Worm (Caenorhabditis elegans) whole organism, L2 larva: Measurements from ENCODE around the gene ZK809.5.
A peak's percentile ranks its signal among the peaks of the same experiment; 100 is the strongest.

Experiments used
- Y55F3AM.14 ChIP-seq: fragments of 200-800 bp; sonication (Bioruptor generic); optimal IDR thresholded peaks from 2 replicates; lab custom pipeline; 2018; ENCODE audit warnings: mild to moderate bottlenecking, missing genetic modification characterization, missing compliant biosample characterization
- ZK546.5 ChIP-seq: sonication (generic microtip); optimal IDR thresholded peaks from 2 replicates; lab custom pipeline; 2017; ENCODE audit warnings: missing biosample characterization, missing genetic modification characterization
- blmp-1 ChIP-seq: sonication (generic microtip); optimal IDR thresholded peaks from 2 replicates; lab custom pipeline; 2017; ENCODE audit warnings: missing genetic modification characterization, mild to moderate bottlenecking, missing compliant biosample characterization, antibody characterized with exemption, moderate library complexity; ENCODE audit not compliant: insufficient read depth
- ceh-16 ChIP-seq: fragments of 150-350 bp; optimal IDR thresholded peaks from 2 replicates; lab custom pipeline; 2014; ENCODE audit warnings: missing biosample characterization, missing genetic modification characterization
- ceh-82 ChIP-seq: fragments of 150-350 bp; optimal IDR thresholded peaks from 2 replicates; lab custom pipeline; 2014; ENCODE audit warnings: missing biosample characterization, missing genetic modification characterization
- crh-2 ChIP-seq: sonication (generic microtip); optimal IDR thresholded peaks from 2 replicates; lab custom pipeline; 2017; ENCODE audit warnings: missing biosample characterization, missing genetic modification characterization
- dmd-4 ChIP-seq: sonication (generic microtip); optimal IDR thresholded peaks from 2 replicates; lab custom pipeline; 2017; ENCODE audit warnings: missing biosample characterization, missing genetic modification characterization
- egl-27 ChIP-seq: sonication (generic microtip); optimal IDR thresholded peaks from 3 replicates; lab custom pipeline; 2017; ENCODE audit warnings: missing biosample characterization, missing genetic modification reagents, missing genetic modification characterization
- elt-1 ChIP-seq: fragments of 150-350 bp; optimal IDR thresholded peaks from 2 replicates; lab custom pipeline; 2014; ENCODE audit warnings: missing biosample characterization, missing genetic modification characterization
- elt-3 ChIP-seq: sonication (generic microtip); optimal IDR thresholded peaks from 2 replicates; lab custom pipeline; 2017; ENCODE audit warnings: missing biosample characterization, missing genetic modification characterization
- fos-1 ChIP-seq: fragments of 150-350 bp; optimal IDR thresholded peaks from 2 replicates; lab custom pipeline; 2014; ENCODE audit warnings: missing biosample characterization, missing genetic modification characterization
- lin-11 ChIP-seq: fragments of 150-350 bp; sonication (generic microtip); optimal IDR thresholded peaks from 2 replicates; lab custom pipeline; 2014; ENCODE audit warnings: missing biosample characterization, missing genetic modification characterization, inconsistent platforms, mixed read lengths
- lin-39 ChIP-seq: fragments of 150-350 bp; optimal IDR thresholded peaks from 2 replicates; lab custom pipeline; 2014; ENCODE audit warnings: missing biosample characterization, missing genetic modification reagents, missing genetic modification characterization
- mab-5 ChIP-seq: fragments of 150-350 bp; optimal IDR thresholded peaks from 2 replicates; lab custom pipeline; 2014; ENCODE audit warnings: missing biosample characterization, missing genetic modification characterization
- mbf-1 ChIP-seq: sonication (generic microtip); optimal IDR thresholded peaks from 2 replicates; lab custom pipeline; 2017; ENCODE audit warnings: missing biosample characterization, missing genetic modification characterization
- nhr-10 ChIP-seq: sonication (generic microtip); optimal IDR thresholded peaks from 2 replicates; lab custom pipeline; 2017; ENCODE audit warnings: missing biosample characterization, missing genetic modification characterization
- nhr-11 ChIP-seq: fragments of 150-350 bp; optimal IDR thresholded peaks from 2 replicates; lab custom pipeline; 2014; ENCODE audit warnings: missing biosample characterization, missing genetic modification characterization
- nhr-12 ChIP-seq: fragments of 150-350 bp; optimal IDR thresholded peaks from 2 replicates; lab custom pipeline; 2014; ENCODE audit warnings: missing biosample characterization, missing genetic modification characterization
- nhr-21 ChIP-seq: fragments of 150-350 bp; optimal IDR thresholded peaks from 2 replicates; lab custom pipeline; 2014; ENCODE audit warnings: missing biosample characterization, missing genetic modification characterization
- nhr-23 ChIP-seq: fragments of 150-350 bp; optimal IDR thresholded peaks from 2 replicates; lab custom pipeline; 2014; ENCODE audit warnings: missing biosample characterization, missing genetic modification reagents, missing genetic modification characterization
- nhr-25 ChIP-seq: fragments of 150-350 bp; sonication (generic microtip); optimal IDR thresholded peaks from 3 replicates; lab custom pipeline; 2014; ENCODE audit warnings: missing biosample characterization, missing genetic modification characterization
- sem-4 ChIP-seq: fragments of 150-350 bp; optimal IDR thresholded peaks from 2 replicates; lab custom pipeline; 2014; ENCODE audit warnings: missing biosample characterization, missing genetic modification reagents, missing genetic modification characterization
- skn-1 ChIP-seq: sonication (generic microtip); optimal IDR thresholded peaks from 2 replicates; lab custom pipeline; 2017; ENCODE audit warnings: missing biosample characterization, missing genetic modification characterization
- sma-3 ChIP-seq: sonication (generic microtip); optimal IDR thresholded peaks from 2 replicates; lab custom pipeline; 2016; ENCODE audit warnings: missing genetic modification reagents, missing genetic modification characterization, missing compliant biosample characterization
- sma-9 ChIP-seq, 2 experiments: fragments of 150-350 bp in 1 of 2; sonication (generic microtip) in 1 of 2; optimal IDR thresholded peaks; 2 replicates each; lab custom pipeline; 2014 to 2016; ENCODE audit warnings: missing genetic modification characterization in 2 of 2, mild to moderate bottlenecking in 1 of 2, missing biosample characterization in 1 of 2, missing compliant biosample characterization in 1 of 2, missing genetic modification reagents in 1 of 2, moderate library complexity in 1 of 2
- snpc-4 ChIP-seq: fragments of 150-350 bp; optimal IDR thresholded peaks from 2 replicates; lab custom pipeline; 2014; ENCODE audit warnings: missing biosample characterization, missing genetic modification characterization
- unc-39 ChIP-seq: fragments of 150-350 bp; optimal IDR thresholded peaks from 2 replicates; lab custom pipeline; 2014; ENCODE audit warnings: missing biosample characterization, missing genetic modification characterization
- ztf-4 ChIP-seq: fragments of 150-350 bp; optimal IDR thresholded peaks from 2 replicates; lab custom pipeline; 2014; ENCODE audit warnings: missing biosample characterization, missing genetic modification characterization

Gene ZK809.5

DNA sequence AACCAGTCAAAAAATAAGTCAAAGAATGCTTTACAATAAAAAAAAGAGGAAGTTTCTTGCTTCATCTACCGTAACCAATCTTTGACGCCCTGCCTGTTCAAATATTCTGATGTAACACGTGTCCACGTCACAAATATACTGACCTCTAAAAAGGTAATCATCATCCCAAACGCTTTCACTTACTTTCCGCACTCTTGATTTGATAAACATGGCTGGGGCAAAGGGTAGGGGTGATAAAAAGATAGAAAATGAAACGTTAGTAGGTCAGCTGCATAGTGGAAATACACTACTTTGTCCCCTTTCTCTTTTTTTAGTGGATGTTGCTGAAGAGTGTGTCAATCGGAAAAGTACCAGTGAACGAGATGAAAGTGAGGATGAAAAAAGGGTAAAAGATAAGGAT is 43.6 kb downstream of the ZK809.5 start:
- peak; percentile 32 for TF ChIP-seq nhr-21 (tag; lab: Kevin White, UChicago)
- TF ChIP-seq fos-1 (tag; lab: Kevin White, UChicago), result peak; percentile 31
- peak; percentile 93 for TF ChIP-seq blmp-1 (tag; lab: Kevin White, UChicago)
- peak; percentile 28 for TF ChIP-seq ceh-16
- peak; percentile 67 for TF ChIP-seq egl-27
- no peak for TF ChIP-seq mab-5 (tag; lab: Kevin White, UChicago)
- peak; percentile 35 for TF ChIP-seq crh-2 (tag; lab: Kevin White, UChicago)
- TF ChIP-seq lin-11, result no peak
- peak; percentile 24 for TF ChIP-seq sma-3 (GFP tag; lab: Kevin White, UChicago)
- TF ChIP-seq nhr-11 (tag; lab: Kevin White, UChicago), result no peak
- peak; percentile 26 for TF ChIP-seq sma-9 (GFP tag; optimal IDR thresholded peaks at IDR 0.05; lab: Kevin White, UChicago)
- no peak for TF ChIP-seq sma-9 (tag; optimal IDR thresholded peaks at IDR 0.05; lab: Kevin White, UChicago)
- no peak for TF ChIP-seq Y55F3AM.14 (GFP tag; lab: Kevin White, UChicago)
- TF ChIP-seq nhr-25, result peak; percentile 61
- peak; percentile 13 for TF ChIP-seq sem-4 (tag; lab: Kevin White, UChicago)
- no peak for TF ChIP-seq nhr-12

DNA sequence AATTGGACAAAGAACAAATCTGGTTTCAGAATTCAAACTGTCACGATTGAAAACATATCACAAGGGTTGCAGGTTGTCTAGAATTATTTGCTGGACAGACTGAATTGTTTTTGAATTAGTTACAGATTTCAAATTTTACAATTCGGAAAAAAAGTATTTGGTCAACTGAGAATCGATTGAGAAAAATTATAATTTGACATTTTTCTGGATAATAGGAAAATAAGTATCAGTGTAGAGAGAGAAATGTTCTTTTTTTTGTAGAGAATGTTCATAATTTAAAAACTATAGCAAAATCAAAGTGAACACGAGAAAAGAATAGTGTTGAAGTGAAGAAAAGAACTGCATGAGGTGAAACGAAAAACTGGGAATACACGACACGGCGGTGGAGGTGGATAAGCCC is 44.2 kb downstream of the ZK809.5 start, which contains the start of gene dpy-20:
Gene dpy-20, minus strand, starts transcription at position 101 of the 400 bp plus-strand sequence.
- TF ChIP-seq elt-1 (tag; lab: Kevin White, UChicago), result no peak
- no peak for TF ChIP-seq sma-9 (GFP tag; optimal IDR thresholded peaks at IDR 0.05; lab: Kevin White, UChicago)
- TF ChIP-seq sma-9 (tag; optimal IDR thresholded peaks at IDR 0.05; lab: Kevin White, UChicago), result no peak
- TF ChIP-seq mbf-1 (tag; lab: Kevin White, UChicago), result no peak
- TF ChIP-seq nhr-21 (tag; lab: Kevin White, UChicago), result no peak
- no peak for TF ChIP-seq sma-3 (GFP tag; lab: Kevin White, UChicago)
- TF ChIP-seq ZK546.5 (tag; lab: Kevin White, UChicago), result no peak
- TF ChIP-seq skn-1, result no peak
- TF ChIP-seq nhr-23 (tag; lab: Kevin White, UChicago), result no peak
- no peak for TF ChIP-seq crh-2 (tag; lab: Kevin White, UChicago)
- no peak for TF ChIP-seq nhr-10 (tag; lab: Kevin White, UChicago)
- no peak for TF ChIP-seq blmp-1 (tag; lab: Kevin White, UChicago)
- TF ChIP-seq ztf-4 (tag; lab: Kevin White, UChicago), result no peak
- no peak for TF ChIP-seq elt-3 (tag; lab: Kevin White, UChicago)
- no peak for TF ChIP-seq snpc-4
- no peak for TF ChIP-seq unc-39 (tag; lab: Kevin White, UChicago)

DNA sequence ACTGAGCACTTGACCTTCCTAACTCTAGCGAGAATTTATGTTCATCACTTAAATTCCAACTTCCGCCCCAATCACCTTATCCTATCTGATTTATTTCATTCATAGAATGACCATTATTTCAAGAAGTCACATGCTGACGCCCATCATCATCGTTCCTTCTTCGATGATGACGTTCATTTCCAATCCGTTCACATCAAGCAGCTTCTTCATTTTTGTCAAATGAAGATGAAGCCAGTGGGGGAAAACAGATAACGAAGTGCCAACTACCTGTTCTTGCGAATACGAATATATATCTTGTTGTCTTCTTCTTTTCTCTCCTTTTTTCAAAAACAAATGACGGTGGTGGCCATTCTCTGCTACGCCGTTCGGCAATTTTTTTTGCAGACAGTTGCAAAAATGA is 45.3 kb downstream of the ZK809.5 start:
- TF ChIP-seq dmd-4 (tag; lab: Kevin White, UChicago) (no peak), fos-1 (tag; lab: Kevin White, UChicago) (no peak), ZK546.5 (tag; lab: Kevin White, UChicago) (no peak), nhr-25 (no peak), nhr-21 (tag; lab: Kevin White, UChicago) (peak; percentile 66)

DNA sequence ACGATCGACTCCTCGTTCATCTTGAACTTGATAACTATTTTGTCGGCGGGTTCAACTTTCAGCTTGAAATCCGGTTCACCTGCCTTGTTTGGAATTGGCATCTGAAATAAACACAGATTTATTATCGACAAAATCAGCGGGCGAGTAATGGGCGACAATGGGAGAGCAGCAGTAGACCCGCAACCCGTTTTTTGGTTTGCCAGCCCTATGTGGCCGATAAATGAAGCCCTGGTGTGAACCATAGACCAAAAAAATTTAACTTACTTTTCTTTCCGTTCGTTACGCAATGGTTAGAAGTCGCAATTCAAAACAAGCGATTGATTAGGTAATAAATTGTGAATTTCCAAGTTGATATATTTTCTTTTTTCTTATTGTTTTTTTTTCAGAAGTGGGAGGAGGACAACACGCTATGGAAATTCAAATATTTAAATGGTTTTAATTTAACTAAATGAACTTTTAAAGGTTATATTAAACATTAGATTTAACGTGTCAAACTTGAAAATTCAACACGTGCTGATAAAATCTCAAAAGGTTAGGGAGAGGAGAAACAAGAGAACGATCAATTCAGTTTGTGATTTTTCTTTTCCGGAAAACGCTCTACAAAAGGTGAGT is 47.3 kb downstream of the ZK809.5 start, which contains the start of the genes T22B3.3 and alg-3:
Gene T22B3.3, minus strand, starts transcription at position 101 of the 612 bp plus-strand sequence.
Gene alg-3, plus strand, starts transcription at position 562 of the 612 bp plus-strand sequence.
- TF ChIP-seq ZK546.5 (tag; lab: Kevin White, UChicago) (no peak), Y55F3AM.14 (GFP tag; lab: Kevin White, UChicago) (no peak), nhr-25 (no peak), egl-27 (no peak), mab-5 (tag; lab: Kevin White, UChicago) (no peak), dmd-4 (tag; lab: Kevin White, UChicago) (no peak), nhr-11 (tag; lab: Kevin White, UChicago) (no peak), ceh-82 (tag; lab: Kevin White, UChicago) (no peak), sma-3 (GFP tag; lab: Kevin White, UChicago) (no peak), ceh-16 (no peak), lin-39 (tag; lab: Kevin White, UChicago) (no peak)
